Worm (Caenorhabditis elegans): ENCODE measurements around the gene abhd-3.2.
"Not testable (repeated sequence)": the region's sequence is repeated elsewhere in the genome, so short reads cannot be mapped to it uniquely, and the experiment has no call there.

DNA sequence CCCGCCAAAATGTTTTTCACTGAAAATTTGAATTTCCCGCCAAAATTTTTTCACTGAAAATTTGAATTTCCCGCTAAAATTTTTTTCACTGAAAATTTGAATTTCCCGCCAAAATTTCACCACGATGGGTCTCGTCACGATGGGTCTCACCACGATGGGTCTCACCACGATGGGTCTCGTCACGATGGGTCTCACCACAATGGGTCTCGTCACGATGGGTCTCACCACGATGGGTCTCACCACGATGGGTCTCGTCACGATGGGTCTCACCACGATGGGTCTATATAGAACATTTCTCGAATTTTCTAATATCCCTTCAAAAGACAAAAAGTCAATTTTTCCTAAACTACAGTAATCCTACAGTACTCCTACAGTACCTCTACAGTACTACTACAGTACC, 34.1 kb downstream of the abhd-3.2 start:
- not testable (repeated sequence) for TF ChIP-seq tbx-9 (tag; optimal IDR thresholded peaks at IDR 0.05; ENCODE audit: borderline replicate concordance); mxl-1 (tag; optimal IDR thresholded peaks at IDR 0.05); snpc-4 (GFP tag; optimal IDR thresholded peaks at IDR 0.05); snpc-4 (tag; optimal IDR thresholded peaks at IDR 0.05); ama-1 (optimal IDR thresholded peaks at IDR 0.05); ama-1 (GFP tag; optimal IDR thresholded peaks at IDR 0.05); K12H6.12 (tag; optimal IDR thresholded peaks at IDR 0.05); ztf-3 (GFP tag; optimal IDR thresholded peaks at IDR 0.05); somi-1 (GFP tag; optimal IDR thresholded peaks at IDR 0.05); nhr-120 (GFP tag; IDR thresholded peaks at IDR 0.05); unc-62 (GFP tag; optimal IDR thresholded peaks at IDR 0.05); pha-4 (tag; optimal IDR thresholded peaks at IDR 0.05); nhr-90 (tag; optimal IDR thresholded peaks at IDR 0.05); F55B11.4 (tag; optimal IDR thresholded peaks at IDR 0.05; ENCODE audit: borderline replicate concordance, insufficient read depth)

Data from whole organism, young adult.